Fruit fly (Drosophila melanogaster): ENCODE results near the gene CG6638.

The CG6638 gene

DNA sequence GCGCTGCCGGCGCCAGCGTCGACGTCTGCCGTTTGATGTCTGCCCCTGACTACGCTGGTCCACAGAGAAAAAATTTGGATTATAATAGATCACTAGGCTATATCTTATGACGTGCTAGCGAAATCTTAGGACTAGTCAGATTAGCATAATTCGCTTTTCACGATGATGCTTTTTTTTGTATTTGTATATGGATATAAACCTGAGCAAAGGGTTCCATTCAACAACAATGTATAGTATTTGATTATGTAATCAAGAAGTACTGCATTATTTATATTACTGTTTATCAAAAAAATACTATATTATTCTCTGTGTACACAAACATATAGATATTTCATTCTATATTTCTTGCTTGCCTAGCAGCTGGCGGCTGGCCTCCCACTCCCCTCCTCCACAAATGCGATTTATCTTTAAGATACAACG lies 28.8 kb downstream of the CG6638 start (continued):
- TF ChIP-seq Optix (GFP tag; IDR thresholded peaks at IDR 0.05) (peak; percentile 46; the same call in 1 of the 3 replicates), da (GFP tag; optimal IDR thresholded peaks at IDR 0.05) (peak; percentile 44), cas (GFP tag; IDR thresholded peaks at IDR 0.05) (peak; percentile 69), Poxn (GFP tag; IDR thresholded peaks at IDR 0.05) (peak; percentile 62), ems (GFP tag; optimal IDR thresholded peaks at IDR 0.05) (peak; percentile 69), CG4730 (GFP tag; IDR thresholded peaks at IDR 0.05) (peak; percentile 69), Sin3A (optimal IDR thresholded peaks at IDR 0.05) (no peak), prd (optimal IDR thresholded peaks at IDR 0.05) (no peak), prd (GFP tag; IDR thresholded peaks at IDR 0.05) (peak; percentile 88), gt (GFP tag; IDR thresholded peaks at IDR 0.05) (peak; percentile 48; the same call in 1 of the 2 replicates), pum (GFP tag; optimal IDR thresholded peaks at IDR 0.05) (peak; percentile 59), Dip3 (GFP tag; optimal IDR thresholded peaks at IDR 0.05) (peak; percentile 72), Hmx (GFP tag; optimal IDR thresholded peaks at IDR 0.05) (no peak), CG31365 (tag; optimal IDR thresholded peaks at IDR 0.05) (peak; percentile 29), CG43689 (GFP tag; IDR thresholded peaks at IDR 0.05) (no peak), Ets65A (GFP tag) (peak; percentile 88), CG4820 (GFP tag; optimal IDR thresholded peaks at IDR 0.05) (peak; percentile 79), CG12744 (GFP tag; optimal IDR thresholded peaks at IDR 0.05) (peak; percentile 49), Fer2 (tag; optimal IDR thresholded peaks at IDR 0.05) (peak; percentile 80), Abd-B (GFP tag; optimal IDR thresholded peaks at IDR 0.05) (peak; percentile 87), CG34224 (GFP tag; IDR thresholded peaks at IDR 0.05; ENCODE audit: partially characterized antibody) (no peak), hb (GFP tag; IDR thresholded peaks at IDR 0.05; ENCODE audit: partially characterized antibody) (no peak), CG3726 (GFP tag; IDR thresholded peaks at IDR 0.05) (peak; percentile 79; the same call in 1 of the 3 replicates), bigmax (GFP tag; optimal IDR thresholded peaks at IDR 0.05) (no peak), ase (GFP tag; IDR thresholded peaks at IDR 0.05) (peak; percentile 74), CG9727 (GFP tag; optimal IDR thresholded peaks at IDR 0.05) (peak; percentile 90), tna (GFP tag; IDR thresholded peaks at IDR 0.05; ENCODE audit: partially characterized antibody) (no peak), CG18011 (GFP tag; optimal IDR thresholded peaks at IDR 0.05) (peak; percentile 75), CG7987 (GFP tag; optimal IDR thresholded peaks at IDR 0.05) (peak; percentile 53), CG3065 (GFP tag; optimal IDR thresholded peaks at IDR 0.05) (peak; percentile 14), hth (optimal IDR thresholded peaks at IDR 0.05) (no peak), Dek (tag; optimal IDR thresholded peaks at IDR 0.05) (peak; percentile 90), Hr51 (GFP tag; optimal IDR thresholded peaks at IDR 0.05) (peak; percentile 71 to 91), Pdp1 (GFP tag; optimal IDR thresholded peaks at IDR 0.05) (peak; percentile 80 to 94), tin (GFP tag; optimal IDR thresholded peaks at IDR 0.05) (peak; percentile 81), CG8290 (GFP tag; optimal IDR thresholded peaks at IDR 0.05) (peak; percentile 55), CG8290 (tag; optimal IDR thresholded peaks at IDR 0.05) (peak in 1 of 2 experiments; percentile 71), CG10366 (GFP tag; IDR thresholded peaks at IDR 0.05) (peak; percentile 63), Atf-2 (GFP tag; optimal IDR thresholded peaks at IDR 0.05) (peak; percentile 69), hbn (GFP tag; IDR thresholded peaks at IDR 0.05; ENCODE audit: partially characterized antibody) (no peak), CoRest (tag; optimal IDR thresholded peaks at IDR 0.05) (peak; percentile 94), ssp (GFP tag; IDR thresholded peaks at IDR 0.05) (peak; percentile 63), Dll (GFP tag; IDR thresholded peaks at IDR 0.05; ENCODE audit: partially characterized antibody) (no peak), CG6813 (GFP tag; optimal IDR thresholded peaks at IDR 0.05) (peak; percentile 78), fd96Cb (tag; optimal IDR thresholded peaks at IDR 0.05) (peak; percentile 86), cwo (GFP tag; optimal IDR thresholded peaks at IDR 0.05) (peak; percentile 80), Stat92E (GFP tag; optimal IDR thresholded peaks at IDR 0.05) (no peak), MTF-1 (GFP tag; optimal IDR thresholded peaks at IDR 0.05; ENCODE audit: borderline replicate concordance) (peak; percentile 49), ATbp (GFP tag; optimal IDR thresholded peaks at IDR 0.05) (peak; percentile 85), CG11723 (GFP tag; optimal IDR thresholded peaks at IDR 0.05) (peak; percentile 82), Dip2 (GFP tag; IDR thresholded peaks at IDR 0.05) (no peak; the same call in 1 of the 2 replicates)
